Worm (Caenorhabditis elegans) whole organism, L4 larva: ENCODE data around the gene cit-1.1.
A peak's percentile ranks its signal among the peaks of the same experiment; 100 is the strongest.

Experiments
- F10B5.3 ChIP-seq: sonication (generic microtip); optimal IDR thresholded peaks from 2 replicates; lab custom pipeline; 2016; ENCODE audit warnings: mild to moderate bottlenecking, missing genetic modification characterization, missing compliant biosample characterization
- F26F4.8 ChIP-seq: fragments of 200-800 bp; sonication (Bioruptor generic); conservative IDR thresholded peaks from 2 replicates; pipeline ENCODE4 v1.3.6; 2022; ENCODE audit warnings: missing genetic modification characterization, missing compliant biosample characterization
- F49E8.2 ChIP-seq: sonication (generic microtip); optimal IDR thresholded peaks from 2 replicates; lab custom pipeline; 2016; ENCODE audit warnings: missing compliant biosample characterization, mild to moderate bottlenecking, missing genetic modification characterization, borderline replicate concordance
- R02D3.7 ChIP-seq: fragments of 150-350 bp; sonication (generic microtip); optimal IDR thresholded peaks from 3 replicates; lab custom pipeline; 2014; ENCODE audit warnings: missing biosample characterization, missing genetic modification characterization
- T26A8.4 ChIP-seq: fragments of 200-800 bp; sonication (Bioruptor generic); IDR thresholded peaks from 2 replicates; pipeline ENCODE4 v1.3.6; 2022; ENCODE audit warnings: missing genetic modification characterization, missing compliant biosample characterization
- Y48G9A.11 ChIP-seq: fragments of 200-800 bp; sonication (Bioruptor generic); IDR thresholded peaks from 2 replicates; pipeline ENCODE4 v1.3.6; 2022; ENCODE audit warnings: missing genetic modification reagents, missing genetic modification characterization, missing compliant biosample characterization
- aha-1 ChIP-seq: fragments of 150-350 bp; peaks from one replicate; lab custom pipeline; 2014; ENCODE audit warnings: missing biosample characterization, missing genetic modification characterization
- ceh-20 ChIP-seq: fragments of 200-800 bp; sonication (Bioruptor generic); IDR thresholded peaks from 2 replicates; pipeline ENCODE4 v1.3.6; 2022; ENCODE audit warnings: missing genetic modification reagents, missing genetic modification characterization, missing compliant biosample characterization
- ceh-82 ChIP-seq: sonication (generic microtip); optimal IDR thresholded peaks from 2 replicates; lab custom pipeline; 2017; ENCODE audit warnings: missing biosample characterization, missing genetic modification characterization
- ces-1 ChIP-seq: fragments of 150-350 bp; sonication (generic microtip); optimal IDR thresholded peaks from 4 replicates; lab custom pipeline; 2014; ENCODE audit warnings: missing biosample characterization, missing genetic modification reagents, missing genetic modification characterization
- daf-12 ChIP-seq: fragments of 150-350 bp; optimal IDR thresholded peaks from 2 replicates; lab custom pipeline; 2014; ENCODE audit warnings: missing biosample characterization, missing genetic modification reagents, missing genetic modification characterization
- daf-16 ChIP-seq, 3 experiments: sonication (generic microtip); optimal IDR thresholded peaks; 2 replicates each; lab custom pipeline; 2016 to 2017; ENCODE audit warnings: missing genetic modification characterization in 3 of 3, missing genetic modification reagents in 3 of 3, mild to moderate bottlenecking in 2 of 3, missing compliant biosample characterization in 2 of 3, missing biosample characterization in 1 of 3, moderate library complexity in 1 of 3
- dmd-8 ChIP-seq: fragments of 200-800 bp; sonication (Bioruptor generic); IDR thresholded peaks from 2 replicates; pipeline ENCODE4 v1.3.6; 2022; ENCODE audit warnings: missing genetic modification characterization, missing compliant biosample characterization
- duxl-1 ChIP-seq: sonication (generic microtip); optimal IDR thresholded peaks from 2 replicates; lab custom pipeline; 2016; ENCODE audit warnings: mild to moderate bottlenecking, missing genetic modification characterization, moderate library complexity, missing compliant biosample characterization; ENCODE audit not compliant: poor library complexity
- dve-1 ChIP-seq: sonication (generic microtip); optimal IDR thresholded peaks from 2 replicates; lab custom pipeline; 2017; ENCODE audit warnings: antibody characterized with exemption, mild to moderate bottlenecking, missing genetic modification characterization, missing compliant biosample characterization; ENCODE audit not compliant: insufficient read depth
- egl-43 ChIP-seq: fragments of 200-800 bp; sonication (Bioruptor generic); IDR thresholded peaks from 2 replicates; pipeline ENCODE4 v1.3.6; 2022; ENCODE audit warnings: missing genetic modification reagents, missing genetic modification characterization, missing compliant biosample characterization
- gei-8 ChIP-seq: fragments of 200-800 bp; sonication (Bioruptor generic); optimal IDR thresholded peaks from 2 replicates; lab custom pipeline; 2018; ENCODE audit warnings: mild to moderate bottlenecking, missing genetic modification characterization, missing compliant biosample characterization
- hlh-11 ChIP-seq: fragments of 200-800 bp; sonication (Bioruptor generic); optimal IDR thresholded peaks from 2 replicates; lab custom pipeline; 2018; ENCODE audit warnings: mild to moderate bottlenecking, missing genetic modification characterization, missing compliant biosample characterization
- lin-1 ChIP-seq: fragments of 200-800 bp; sonication (Bioruptor generic); IDR thresholded peaks from 2 replicates; pipeline ENCODE4 v1.3.6; 2022; ENCODE audit warnings: missing genetic modification reagents, missing genetic modification characterization, missing compliant biosample characterization
- lin-29 ChIP-seq: fragments of 200-800 bp; sonication (Bioruptor generic); IDR thresholded peaks from 2 replicates; pipeline ENCODE4 v1.3.6; 2022; ENCODE audit warnings: missing genetic modification reagents, missing genetic modification characterization, missing compliant biosample characterization
- lin-38 ChIP-seq: fragments of 200-800 bp; sonication (Bioruptor generic); IDR thresholded peaks from 2 replicates; pipeline ENCODE4 v1.3.6; 2022; ENCODE audit warnings: missing genetic modification reagents, missing genetic modification characterization, missing compliant biosample characterization
- lir-3 ChIP-seq: sonication (generic microtip); optimal IDR thresholded peaks from 2 replicates; lab custom pipeline; 2016; ENCODE audit warnings: mild to moderate bottlenecking, missing genetic modification characterization, missing compliant biosample characterization
- nhr-237 ChIP-seq: sonication (generic microtip); optimal IDR thresholded peaks from 2 replicates; lab custom pipeline; 2017; ENCODE audit warnings: missing biosample characterization, missing genetic modification characterization
- nhr-77 ChIP-seq: fragments of 150-350 bp; optimal IDR thresholded peaks from 2 replicates; lab custom pipeline; 2014; ENCODE audit warnings: missing biosample characterization, missing genetic modification characterization
- php-3 ChIP-seq: fragments of 200-800 bp; sonication (Bioruptor generic); IDR thresholded peaks from 2 replicates; pipeline ENCODE4 v1.3.6; 2022; ENCODE audit warnings: missing genetic modification reagents, missing genetic modification characterization, missing compliant biosample characterization
- pqm-1 ChIP-seq: sonication (generic microtip); optimal IDR thresholded peaks from 2 replicates; lab custom pipeline; 2017; ENCODE audit warnings: missing biosample characterization, missing genetic modification characterization
- set-16 ChIP-seq: fragments of 200-800 bp; sonication (Bioruptor generic); IDR thresholded peaks from 2 replicates; pipeline ENCODE4 v1.3.6; 2022; ENCODE audit warnings: missing genetic modification reagents, missing genetic modification characterization, missing compliant biosample characterization
- skn-1 ChIP-seq: fragments of 150-350 bp; optimal IDR thresholded peaks from 2 replicates; lab custom pipeline; 2014; ENCODE audit warnings: missing biosample characterization, missing genetic modification characterization
- spr-3 ChIP-seq: fragments of 200-800 bp; sonication (Bioruptor generic); optimal IDR thresholded peaks from 2 replicates; lab custom pipeline; 2018; ENCODE audit warnings: mild to moderate bottlenecking, missing genetic modification characterization, missing compliant biosample characterization
- unc-39 ChIP-seq: sonication (generic microtip); optimal IDR thresholded peaks from 2 replicates; lab custom pipeline; 2017; ENCODE audit warnings: missing biosample characterization, missing genetic modification characterization
- unc-62 ChIP-seq, 3 experiments: fragments of 150-350 bp in 1 of 3; sonication (generic microtip); optimal IDR thresholded peaks in 2 of 3; peaks in 1 of 3; 1 replicate in 1 of 3; 2 replicates in 2 of 3; lab custom pipeline; 2014 to 2017; ENCODE audit warnings: missing biosample characterization in 3 of 3, missing genetic modification characterization in 3 of 3, missing genetic modification reagents in 3 of 3, missing genotype in 1 of 3
- zag-1 ChIP-seq: fragments of 150-350 bp; optimal IDR thresholded peaks from 2 replicates; lab custom pipeline; 2014; ENCODE audit warnings: missing biosample characterization, missing genetic modification characterization
- zip-11 ChIP-seq: fragments of 200-800 bp; sonication (Bioruptor generic); IDR thresholded peaks from 2 replicates; pipeline ENCODE4 v1.3.6; 2022; ENCODE audit warnings: missing genetic modification characterization, missing compliant biosample characterization
- ztf-7 ChIP-seq: fragments of 150-350 bp; optimal IDR thresholded peaks from 2 replicates; lab custom pipeline; 2014; ENCODE audit warnings: missing biosample characterization, missing genetic modification characterization

cit-1.1 gene

ce11 chrIII:8050944-8051343 is 41.3 kb upstream of the cit-1.1 start, which contains the start of gene K12H4.7 (continued):
- TF ChIP-seq ceh-20 (no peak), pqm-1 (tag; lab: Kevin White, UChicago) (peak; percentile 91), php-3 (GFP tag; lab: Robert Waterston, UW) (no peak; the same call in 1 of the 2 replicates), spr-3 (no peak), lir-3 (no peak)

ce11 chrIII:8047412-8047811 is 37.8 kb upstream of the cit-1.1 start, which contains the start of gene K12H4.2:
Gene K12H4.2 (plus strand): TSS chrIII:8047712.
- no peak for TF ChIP-seq set-16 (GFP tag; lab: Robert Waterston, UW)
- no peak for TF ChIP-seq ztf-7 (tag; lab: Kevin White, UChicago)
- no peak for TF ChIP-seq F10B5.3 (tag; lab: Kevin White, UChicago)
- no peak for TF ChIP-seq egl-43 (GFP tag; lab: Robert Waterston, UW)
- no peak for TF ChIP-seq Y48G9A.11 (GFP tag; lab: Robert Waterston, UW)
- TF ChIP-seq zip-11 = no peak
- TF ChIP-seq ceh-82 = no peak
- TF ChIP-seq unc-39 (tag; lab: Kevin White, UChicago) = no peak
- no peak for TF ChIP-seq duxl-1 (tag; lab: Kevin White, UChicago)
- TF ChIP-seq ces-1 (GFP tag; lab: Kevin White, UChicago) = no peak
- no peak for TF ChIP-seq dmd-8 (GFP tag; lab: Robert Waterston, UW)
- no peak for TF ChIP-seq hlh-11 (tag; lab: Kevin White, UChicago)
- TF ChIP-seq zag-1 (tag; lab: Kevin White, UChicago) = no peak
- TF ChIP-seq lin-38 (GFP tag; lab: Robert Waterston, UW) = no peak
- no peak for TF ChIP-seq F26F4.8 (GFP tag; lab: Robert Waterston, UW)
- TF ChIP-seq R02D3.7 = no peak
- TF ChIP-seq skn-1 (tag; lab: Kevin White, UChicago) = no peak
- no peak for TF ChIP-seq daf-12
- no peak for TF ChIP-seq lin-29

ce11 chrIII:8045734-8046133 is 36.1 kb upstream of the cit-1.1 start, which contains the start of gene K12H4.3:
Gene K12H4.3 (plus strand): TSS chrIII:8046034.
- TF ChIP-seq unc-62 (GFP tag; optimal IDR thresholded peaks at IDR 0.05 in 1 of 2; lab: Kevin White, UChicago) = peak in 1 of 2 experiments; percentile 79
- no peak for TF ChIP-seq unc-62 (tag; optimal IDR thresholded peaks at IDR 0.05; lab: Kevin White, UChicago)
- no peak for TF ChIP-seq gei-8 (GFP tag; lab: Kevin White, UChicago)
- no peak for TF ChIP-seq skn-1 (tag; lab: Kevin White, UChicago)
- TF ChIP-seq nhr-237 (tag; lab: Kevin White, UChicago) = no peak
- 0 out of 2 replicates have a peak, but pooled peaks have one; percentile 8 for TF ChIP-seq lin-1 (GFP tag; lab: Robert Waterston, UW)
- TF ChIP-seq F49E8.2 (tag; lab: Kevin White, UChicago) = no peak
- TF ChIP-seq dve-1 (tag; lab: Kevin White, UChicago) = no peak
- no peak for TF ChIP-seq nhr-77 (tag; lab: Kevin White, UChicago)
- 0 out of 2 replicates have a peak, but pooled peaks have one; percentile 20 for TF ChIP-seq lin-38 (GFP tag; lab: Robert Waterston, UW)

ce11 chrIII:8044717-8045116 is 35.1 kb upstream of the cit-1.1 start, which contains the start of gene spcs-3:
Gene spcs-3 (plus strand): TSS chrIII:8045017.
- TF ChIP-seq daf-16 (GFP tag; optimal IDR thresholded peaks at IDR 0.05; lab: Kevin White, UChicago) (no peak), daf-16 (tag; optimal IDR thresholded peaks at IDR 0.05; lab: Kevin White, UChicago) (peak; percentile 18), T26A8.4 (GFP tag; lab: Robert Waterston, UW) (no peak), aha-1 (peak; percentile 45), lin-29 (no peak)
